Worm (Caenorhabditis elegans) whole organism, L2 larva: ENCODE measurements around the gene ZK84.5.

Source experiments
- ZK546.5 ChIP-seq: sonication (generic microtip); optimal IDR thresholded peaks from 2 replicates; lab custom pipeline; 2017; ENCODE audit warnings: missing biosample characterization, missing genetic modification characterization
- mdl-1 ChIP-seq, 2 experiments: fragments of 150-350 bp in 1 of 2; sonication (generic microtip) in 1 of 2; optimal IDR thresholded peaks; 2 replicates each; lab custom pipeline; 2017; ENCODE audit warnings: missing biosample characterization in 2 of 2, missing genetic modification characterization in 2 of 2

DNA sequence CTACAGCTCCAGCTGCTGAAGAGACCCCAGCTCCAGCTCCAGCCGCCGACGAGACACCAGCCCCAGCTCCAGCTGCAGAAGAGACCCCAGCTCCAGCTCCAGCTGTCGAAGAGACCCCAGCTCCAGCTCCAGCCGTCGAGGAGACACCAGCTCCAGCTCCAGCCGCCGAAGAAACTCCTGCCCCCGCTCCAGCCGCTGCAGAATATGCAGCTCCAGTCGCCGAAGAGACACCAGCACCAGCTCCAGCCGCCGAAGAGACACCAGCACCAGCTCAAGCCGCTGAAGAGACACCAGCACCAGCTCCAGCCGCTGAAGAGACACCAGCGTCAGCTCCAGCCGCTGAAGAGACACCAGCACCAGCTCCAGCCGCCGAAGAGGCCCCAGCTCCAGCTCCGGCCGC, 6.3 kb upstream of the ZK84.5 start:
- TF ChIP-seq mdl-1 (tag; optimal IDR thresholded peaks at IDR 0.05; lab: Kevin White, UChicago) (no peak), ZK546.5 (no peak)
